Worm (Caenorhabditis elegans) whole organism, L4/young adult: Measurements from ENCODE around the gene klp-3.

Experiments used
- W03F9.2 ChIP-seq: fragments of 150-350 bp; optimal IDR thresholded peaks from 2 replicates; lab custom pipeline; 2014; ENCODE audit warnings: missing biosample characterization, missing genetic modification characterization
- him-1 ChIP-seq: sonication (generic microtip); optimal IDR thresholded peaks from 2 replicates; lab custom pipeline; 2016; ENCODE audit warnings: missing genotype, missing genetic modification reagents, missing genetic modification characterization, missing compliant biosample characterization

ce11 chrII:7851480-7851879 is 9.3 kb downstream of the klp-3 start:
- TF ChIP-seq him-1: no peak
- TF ChIP-seq W03F9.2 (tag; lab: Kevin White, UChicago): no peak
